Worm (Caenorhabditis elegans): ENCODE results near the gene T16D1.1.

DNA sequence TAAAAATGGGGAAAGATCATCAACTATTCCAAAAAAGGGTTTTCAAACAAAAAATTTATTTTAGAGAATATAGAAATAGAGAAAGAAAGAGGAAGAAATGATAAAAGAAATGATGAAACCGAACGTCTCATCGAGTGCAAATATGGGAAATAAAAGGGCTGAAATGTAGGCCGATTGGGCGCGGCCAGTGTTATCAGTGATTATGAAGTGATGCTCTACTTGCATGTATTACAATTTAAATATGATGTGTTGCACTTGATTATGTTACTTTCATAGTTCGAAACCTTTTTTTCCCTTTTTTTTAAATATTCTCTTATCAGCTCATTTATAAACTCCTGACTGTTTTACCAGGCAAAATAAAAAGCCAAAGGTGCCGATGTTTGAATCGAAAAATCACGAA, 49.7 kb downstream of the T16D1.1 start:
- TF ChIP-seq tab-1 (GFP tag; IDR thresholded peaks at IDR 0.05), result no peak
- no peak for TF ChIP-seq ref-1 (GFP tag; conservative IDR thresholded peaks at IDR 0.05)
- TF ChIP-seq flt-1 (GFP tag; IDR thresholded peaks at IDR 0.05), result no peak
- TF ChIP-seq ztf-29 (GFP tag; IDR thresholded peaks at IDR 0.05), result no peak

All from whole organism, midembryonic.